Worm (Caenorhabditis elegans) whole organism, young adult: Measurements from ENCODE around the gene anmt-2.

Experiments
- B0261.1 ChIP-seq: sonication (generic microtip); optimal IDR thresholded peaks from 2 replicates; lab custom pipeline; 2016; ENCODE audit warnings: mild to moderate bottlenecking, missing genetic modification characterization, moderate library complexity, missing compliant biosample characterization
- D2030.7 ChIP-seq: fragments of 200-800 bp; sonication (Bioruptor generic); IDR thresholded peaks from 2 replicates; pipeline ENCODE4 v1.3.6; 2022; ENCODE audit warnings: missing genetic modification reagents, missing genetic modification characterization, missing compliant biosample characterization
- F10E7.11 ChIP-seq: sonication (generic microtip); optimal IDR thresholded peaks from 2 replicates; lab custom pipeline; 2017; ENCODE audit warnings: mild to moderate bottlenecking, missing genetic modification characterization, moderate library complexity, missing compliant biosample characterization
- F33H1.4 ChIP-seq: fragments of 200-800 bp; sonication (Bioruptor generic); IDR thresholded peaks from 2 replicates; pipeline ENCODE4 v1.3.6; 2022; ENCODE audit warnings: missing genetic modification reagents, missing genetic modification characterization, missing compliant biosample characterization
- F52B5.7 ChIP-seq: sonication (generic microtip); optimal IDR thresholded peaks from 2 replicates; lab custom pipeline; 2016; ENCODE audit warnings: mild to moderate bottlenecking, missing genetic modification characterization, missing compliant biosample characterization
- F57C9.4 ChIP-seq: sonication (generic microtip); optimal IDR thresholded peaks from 2 replicates; lab custom pipeline; 2017; ENCODE audit warnings: mild to moderate bottlenecking, missing genetic modification characterization, missing compliant biosample characterization
- K11D2.4 ChIP-seq: fragments of 200-800 bp; sonication (Bioruptor generic); IDR thresholded peaks from 2 replicates; pipeline ENCODE4 v1.3.6; 2022; ENCODE audit warnings: missing genetic modification reagents, missing genetic modification characterization, missing compliant biosample characterization
- Y53G8AR.9 ChIP-seq: fragments of 200-800 bp; sonication (Bioruptor generic); conservative IDR thresholded peaks from 2 replicates; pipeline ENCODE4 v1.3.6; 2022; ENCODE audit warnings: missing genetic modification reagents, missing genetic modification characterization, missing compliant biosample characterization
- Y56A3A.18 ChIP-seq: fragments of 200-800 bp; sonication (Bioruptor generic); IDR thresholded peaks from 2 replicates; pipeline ENCODE4 v1.3.6; 2022; ENCODE audit warnings: missing genetic modification reagents, missing genetic modification characterization, missing compliant biosample characterization
- Y95B8A.8 ChIP-seq: fragments of 200-800 bp; sonication (Bioruptor generic); IDR thresholded peaks from 2 replicates; pipeline ENCODE4 v1.3.6; 2022; ENCODE audit warnings: missing genetic modification reagents, missing genetic modification characterization, missing compliant biosample characterization
- akir-1 ChIP-seq: fragments of 200-800 bp; sonication (Bioruptor generic); optimal IDR thresholded peaks from 2 replicates; lab custom pipeline; 2018; ENCODE audit warnings: mild to moderate bottlenecking, missing genetic modification characterization, moderate library complexity, missing compliant biosample characterization
- aptf-3 ChIP-seq: fragments of 200-800 bp; sonication (Bioruptor generic); IDR thresholded peaks from 2 replicates; pipeline ENCODE4 v1.3.6; 2022; ENCODE audit warnings: missing genetic modification characterization, missing compliant biosample characterization
- atf-7 ChIP-seq: sonication (generic microtip); optimal IDR thresholded peaks from 2 replicates; lab custom pipeline; 2017; ENCODE audit warnings: mild to moderate bottlenecking, missing genetic modification characterization, missing compliant biosample characterization
- attf-3 ChIP-seq: fragments of 200-800 bp; sonication (Bioruptor generic); conservative IDR thresholded peaks from 2 replicates; pipeline ENCODE4 v1.3.6; 2022; ENCODE audit warnings: missing genetic modification reagents, missing genetic modification characterization, missing compliant biosample characterization
- bed-1 ChIP-seq: fragments of 200-800 bp; sonication (Bioruptor generic); IDR thresholded peaks from 2 replicates; pipeline ENCODE4 v1.3.6; 2022; ENCODE audit warnings: missing genetic modification reagents, missing genetic modification characterization, missing compliant biosample characterization
- cebp-2 ChIP-seq: fragments of 200-800 bp; sonication (Bioruptor generic); IDR thresholded peaks from 2 replicates; pipeline ENCODE4 v1.3.6; 2022; ENCODE audit warnings: missing genetic modification characterization, missing compliant biosample characterization
- dpff-1 ChIP-seq: sonication (generic microtip); optimal IDR thresholded peaks from 2 replicates; lab custom pipeline; 2017; ENCODE audit warnings: mild to moderate bottlenecking, missing genetic modification characterization, missing compliant biosample characterization
- dpl-1 ChIP-seq: fragments of 150-350 bp; optimal IDR thresholded peaks from 2 replicates; lab custom pipeline; 2014; ENCODE audit warnings: missing biosample characterization, missing genetic modification reagents, missing genetic modification characterization
- efl-1 ChIP-seq: fragments of 150-350 bp; optimal IDR thresholded peaks from 2 replicates; lab custom pipeline; 2014; ENCODE audit warnings: missing biosample characterization, missing genetic modification reagents, missing genetic modification characterization
- egrh-3 ChIP-seq: fragments of 200-800 bp; sonication (Bioruptor generic); IDR thresholded peaks from 2 replicates; pipeline ENCODE4 v1.3.6; 2022; ENCODE audit warnings: missing genetic modification reagents, missing genetic modification characterization, missing compliant biosample characterization
- fkh-3 ChIP-seq: sonication (generic microtip); optimal IDR thresholded peaks from 2 replicates; lab custom pipeline; 2016; ENCODE audit warnings: mild to moderate bottlenecking, missing genetic modification characterization, missing compliant biosample characterization
- gei-17 ChIP-seq: fragments of 200-800 bp; sonication (Bioruptor generic); optimal IDR thresholded peaks from 2 replicates; lab custom pipeline; 2018; ENCODE audit warnings: mild to moderate bottlenecking, missing genetic modification characterization, missing compliant biosample characterization
- hlh-26 ChIP-seq: fragments of 200-800 bp; sonication (Bioruptor generic); conservative IDR thresholded peaks from 2 replicates; pipeline ENCODE4 v1.3.6; 2022; ENCODE audit warnings: missing genetic modification reagents, missing genetic modification characterization, missing compliant biosample characterization
- hrde-1 ChIP-seq: sonication (generic microtip); optimal IDR thresholded peaks from 2 replicates; lab custom pipeline; 2016; ENCODE audit warnings: missing genetic modification characterization, mild to moderate bottlenecking, missing compliant biosample characterization, moderate library complexity, missing genotype, missing genetic modification reagents, borderline replicate concordance
- let-526 ChIP-seq: fragments of 200-800 bp; sonication (Bioruptor generic); IDR thresholded peaks from 2 replicates; pipeline ENCODE4 v1.3.6; 2022; ENCODE audit warnings: missing genetic modification reagents, missing genetic modification characterization, missing compliant biosample characterization
- lin-35 ChIP-seq, 3 experiments: fragments of 150-350 bp in 2 of 3; sonication (generic microtip) in 1 of 3; optimal IDR thresholded peaks; 2 replicates each; lab custom pipeline; 2014 to 2018; ENCODE audit warnings: missing biosample characterization in 3 of 3, missing genetic modification characterization in 3 of 3, missing genetic modification reagents in 3 of 3
- lin-40 ChIP-seq: sonication (generic microtip); optimal IDR thresholded peaks from 2 replicates; lab custom pipeline; 2016; ENCODE audit warnings: missing genetic modification characterization, mild to moderate bottlenecking, missing compliant biosample characterization, missing genotype, missing genetic modification reagents
- lin-54 ChIP-seq: fragments of 200-800 bp; sonication (Bioruptor generic); optimal IDR thresholded peaks from 2 replicates; lab custom pipeline; 2018; ENCODE audit warnings: mild to moderate bottlenecking, missing genetic modification characterization, missing compliant biosample characterization
- lsy-27 ChIP-seq: sonication (generic microtip); optimal IDR thresholded peaks from 2 replicates; lab custom pipeline; 2017; ENCODE audit warnings: missing genetic modification characterization, mild to moderate bottlenecking, missing compliant biosample characterization, antibody characterized with exemption, missing genotype, borderline replicate concordance; ENCODE audit not compliant: insufficient read depth
- madf-6 ChIP-seq: fragments of 200-800 bp; sonication (Bioruptor generic); IDR thresholded peaks from 2 replicates; pipeline ENCODE4 v1.3.6; 2022; ENCODE audit warnings: missing genetic modification reagents, missing genetic modification characterization, missing compliant biosample characterization
- mcd-1 ChIP-seq: fragments of 200-800 bp; sonication (Bioruptor generic); IDR thresholded peaks from 2 replicates; pipeline ENCODE4 v1.3.6; 2022; ENCODE audit warnings: missing genetic modification reagents, missing genetic modification characterization, missing compliant biosample characterization
- mel-28 ChIP-seq: sonication (generic microtip); optimal IDR thresholded peaks from 2 replicates; lab custom pipeline; 2016; ENCODE audit warnings: borderline replicate concordance, mild to moderate bottlenecking, missing genetic modification characterization, missing compliant biosample characterization
- nfyb-1 ChIP-seq: fragments of 200-800 bp; sonication (Bioruptor generic); IDR thresholded peaks from 2 replicates; pipeline ENCODE4 v1.3.6; 2022; ENCODE audit warnings: missing genetic modification reagents, missing genetic modification characterization, missing compliant biosample characterization
- rec-8 ChIP-seq, 2 experiments: sonication (generic microtip); optimal IDR thresholded peaks; 2 replicates each; lab custom pipeline; 2016; ENCODE audit warnings: mild to moderate bottlenecking in 2 of 2, missing genetic modification characterization in 2 of 2, missing genetic modification reagents in 2 of 2, missing genotype in 2 of 2, missing biosample characterization in 1 of 2, missing compliant biosample characterization in 1 of 2, moderate library complexity in 1 of 2
- repo-1 ChIP-seq: sonication (generic microtip); optimal IDR thresholded peaks from 2 replicates; lab custom pipeline; 2017; ENCODE audit warnings: mild to moderate bottlenecking, missing genetic modification characterization, missing compliant biosample characterization
- snpc-1.1 ChIP-seq: sonication (generic microtip); optimal IDR thresholded peaks from 2 replicates; lab custom pipeline; 2017; ENCODE audit warnings: missing genetic modification characterization, mild to moderate bottlenecking, missing compliant biosample characterization, antibody characterized with exemption, moderate library complexity, missing genotype, missing genetic modification reagents; ENCODE audit not compliant: insufficient read depth
- snpc-1.3 ChIP-seq: sonication (generic microtip); optimal IDR thresholded peaks from 2 replicates; lab custom pipeline; 2017; ENCODE audit warnings: missing genetic modification characterization, mild to moderate bottlenecking, missing compliant biosample characterization, antibody characterized with exemption, moderate library complexity, missing genotype, missing genetic modification reagents; ENCODE audit not compliant: insufficient read depth
- snpc-3.4 ChIP-seq: sonication (generic microtip); optimal IDR thresholded peaks from 2 replicates; lab custom pipeline; 2017; ENCODE audit warnings: missing genetic modification characterization, mild to moderate bottlenecking, missing compliant biosample characterization, antibody characterized with exemption, moderate library complexity, missing genotype, missing genetic modification reagents
- tbx-9 ChIP-seq: sonication (generic microtip); optimal IDR thresholded peaks from 2 replicates; lab custom pipeline; 2016; ENCODE audit warnings: borderline replicate concordance, missing genetic modification characterization, inconsistent platforms, missing compliant biosample characterization
- tlf-1 ChIP-seq: fragments of 200-800 bp; sonication (Bioruptor generic); optimal IDR thresholded peaks from 2 replicates; lab custom pipeline; 2018; ENCODE audit warnings: mild to moderate bottlenecking, missing genetic modification characterization, missing compliant biosample characterization
- unc-130 ChIP-seq: sonication (generic microtip); optimal IDR thresholded peaks from 2 replicates; lab custom pipeline; 2016; ENCODE audit warnings: missing genetic modification reagents, missing genetic modification characterization, missing compliant biosample characterization
- xnd-1 ChIP-seq: sonication (generic microtip); optimal IDR thresholded peaks from 2 replicates; lab custom pipeline; 2016; ENCODE audit warnings: missing genotype, missing genetic modification reagents, missing genetic modification characterization, missing compliant biosample characterization
- zfh-2 ChIP-seq: fragments of 200-800 bp; sonication (Bioruptor generic); conservative IDR thresholded peaks from 2 replicates; pipeline ENCODE4 v1.3.6; 2022; ENCODE audit warnings: missing genetic modification reagents, missing genetic modification characterization, missing compliant biosample characterization
- ztf-18 ChIP-seq: sonication (generic microtip); optimal IDR thresholded peaks from 2 replicates; lab custom pipeline; 2016; ENCODE audit warnings: missing genotype, mild to moderate bottlenecking, missing genetic modification characterization, missing compliant biosample characterization
- ztf-3 ChIP-seq: fragments of 200-800 bp; sonication (Bioruptor generic); optimal IDR thresholded peaks from 2 replicates; lab custom pipeline; 2018; ENCODE audit warnings: mild to moderate bottlenecking, missing genetic modification characterization, missing compliant biosample characterization

The anmt-2 gene

DNA sequence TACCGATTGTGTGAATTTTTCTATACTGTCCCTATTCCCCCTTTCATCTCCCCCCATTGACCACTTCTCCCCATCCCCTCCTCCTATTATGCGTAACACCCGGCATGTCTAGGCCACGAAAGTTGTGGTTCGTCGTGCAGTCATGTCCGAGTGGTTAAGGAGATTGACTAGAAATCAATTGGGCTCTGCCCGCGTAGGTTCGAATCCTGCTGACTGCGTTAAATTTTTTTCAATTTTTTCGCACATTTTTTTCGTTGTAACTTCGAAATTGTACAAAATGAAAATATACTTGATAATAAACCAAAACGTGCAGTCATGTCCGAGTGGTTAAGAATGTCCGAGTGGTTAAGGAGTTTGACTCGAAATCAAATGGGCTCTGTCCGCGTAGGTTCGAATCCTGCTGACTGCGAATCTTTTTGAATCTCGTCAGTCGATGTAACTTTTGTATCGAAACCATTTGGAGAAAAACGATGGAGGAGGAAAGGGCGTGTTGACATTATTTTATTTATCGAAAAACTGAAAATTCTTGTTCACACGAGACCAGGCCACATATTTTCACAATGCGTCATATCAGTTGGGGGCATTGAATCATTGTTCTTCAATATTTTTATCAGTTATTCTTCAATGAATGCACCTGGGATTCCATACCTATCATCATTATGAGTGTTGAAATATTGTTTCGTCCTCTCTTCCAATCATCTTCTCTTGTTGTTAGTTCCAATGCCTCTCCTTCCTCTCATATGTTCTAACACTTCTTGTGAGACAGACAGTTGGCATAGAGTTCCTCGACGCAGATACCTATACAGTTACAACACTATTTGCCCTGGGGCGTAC, 1.3 kb upstream of the anmt-2 start, which contains the start of gene nfm-1 (continued):
- TF ChIP-seq Y95B8A.8 (GFP tag; lab: Robert Waterston, UW), result 0 out of 2 replicates have a peak, but pooled peaks have one; percentile 5
- TF ChIP-seq lsy-27, result peak; percentile 37
- peak; percentile 44 for TF ChIP-seq gei-17
- TF ChIP-seq ztf-18, result peak; percentile 72
- TF ChIP-seq lin-35 (GFP tag; optimal IDR thresholded peaks at IDR 0.05; lab: Kevin White, UChicago), result peak in 1 of 3 experiments; percentile 60
- peak; percentile 99 for TF ChIP-seq B0261.1 (tag; lab: Kevin White, UChicago)
- TF ChIP-seq madf-6 (GFP tag; lab: Robert Waterston, UW), result peak; percentile 68
- peak; percentile 67 for TF ChIP-seq lin-54 (GFP tag; lab: Kevin White, UChicago)
- peak; percentile 69 for TF ChIP-seq F52B5.7 (tag; lab: Kevin White, UChicago)
- TF ChIP-seq let-526 (GFP tag; lab: Robert Waterston, UW), result no peak
- peak; percentile 57 for TF ChIP-seq snpc-3.4 (tag; lab: Kevin White, UChicago)
- TF ChIP-seq aptf-3 (GFP tag; lab: Robert Waterston, UW), result 0 out of 2 replicates have a peak, but pooled peaks have one; percentile 73
- peak; percentile 70 for TF ChIP-seq atf-7 (tag; lab: Kevin White, UChicago)
- TF ChIP-seq unc-130 (GFP tag; lab: Kevin White, UChicago), result peak; percentile 54
- peak; percentile 42 for TF ChIP-seq dpff-1 (tag; lab: Kevin White, UChicago)
- TF ChIP-seq mcd-1, result peak; percentile 62
- peak; percentile 57 for TF ChIP-seq snpc-1.1 (tag; lab: Kevin White, UChicago)
- peak; percentile 58 for TF ChIP-seq lin-40 (tag; lab: Kevin White, UChicago)
- TF ChIP-seq attf-3 (GFP tag; lab: Robert Waterston, UW), result peak; percentile 69; the same call in 1 of the 2 replicates
- TF ChIP-seq xnd-1 (tag; lab: Kevin White, UChicago), result no peak
- no peak for TF ChIP-seq hlh-26 (GFP tag; lab: Robert Waterston, UW)
- TF ChIP-seq D2030.7, result peak; percentile 87
- TF ChIP-seq F33H1.4, result peak; percentile 44
- TF ChIP-seq F57C9.4 (tag; lab: Kevin White, UChicago), result no peak
- no peak for TF ChIP-seq zfh-2
- TF ChIP-seq nfyb-1 (GFP tag; lab: Robert Waterston, UW), result peak; percentile 80
- TF ChIP-seq tbx-9, result no peak
- TF ChIP-seq mel-28 (tag; lab: Kevin White, UChicago), result no peak
- peak; percentile 31 for TF ChIP-seq efl-1 (GFP tag; lab: Kevin White, UChicago)
- 0 out of 2 replicates have a peak, but pooled peaks have one; percentile 66 for TF ChIP-seq cebp-2 (GFP tag; lab: Robert Waterston, UW)
- TF ChIP-seq dpl-1, result peak; percentile 42
- no peak for TF ChIP-seq egrh-3 (GFP tag; lab: Robert Waterston, UW)
- peak; percentile 79 for TF ChIP-seq akir-1 (GFP tag; lab: Kevin White, UChicago)
- no peak for TF ChIP-seq bed-1 (GFP tag; lab: Robert Waterston, UW)
- TF ChIP-seq F10E7.11 (tag; lab: Kevin White, UChicago), result peak; percentile 17
- peak; percentile 8 for TF ChIP-seq tlf-1
- peak; percentile 68 for TF ChIP-seq Y53G8AR.9 (GFP tag; lab: Robert Waterston, UW)
- peak; percentile 72 for TF ChIP-seq Y56A3A.18 (GFP tag; lab: Robert Waterston, UW)
- no peak for TF ChIP-seq K11D2.4 (GFP tag; lab: Robert Waterston, UW)
- TF ChIP-seq fkh-3 (tag; lab: Kevin White, UChicago), result peak; percentile 65
- TF ChIP-seq hrde-1, result peak; percentile 41
- peak; percentile 84 for TF ChIP-seq repo-1 (tag; lab: Kevin White, UChicago)
- peak; percentile 45 to 54 for TF ChIP-seq rec-8 (tag; optimal IDR thresholded peaks at IDR 0.05; lab: Kevin White, UChicago)
- no peak for TF ChIP-seq snpc-1.3 (tag; lab: Kevin White, UChicago)
- no peak for TF ChIP-seq ztf-3 (GFP tag; lab: Kevin White, UChicago)
